Worm (Caenorhabditis elegans): ENCODE results near the gene H04M03.12.

- TF ChIP-seq nhr-12 (tag; optimal IDR thresholded peaks at IDR 0.05) (no peak), lin-39 (tag; optimal IDR thresholded peaks at IDR 0.05) (no peak), dmd-4 (tag; optimal IDR thresholded peaks at IDR 0.05) (no peak)
These were observed at the start of gene H04M03.12 for ce11 chrIV:5903305-5903778.

Measured in whole organism, L2 larva.